Worm (Caenorhabditis elegans): Measurements from ENCODE around the gene nrx-1.

Gene nrx-1

DNA sequence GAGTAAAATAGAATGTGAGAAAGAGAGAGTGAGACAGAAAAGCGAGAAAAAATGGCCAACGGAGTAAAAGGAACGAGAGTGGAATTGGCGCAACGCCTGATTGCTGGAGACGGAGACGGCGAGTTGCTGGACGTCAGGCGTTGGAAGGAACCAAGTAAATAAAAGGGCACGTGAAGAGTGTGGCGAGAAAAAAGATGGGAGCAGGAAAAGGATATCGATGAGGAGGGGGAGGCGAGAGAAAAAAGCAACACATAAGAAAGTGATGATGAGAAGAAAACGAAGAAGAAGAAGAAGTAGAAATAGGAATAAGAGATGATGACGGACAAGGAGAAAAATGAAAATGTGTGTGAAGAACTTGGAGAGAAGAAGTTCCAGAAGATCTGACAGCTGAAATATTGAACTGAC is 46.6 kb downstream of the nrx-1 start (continued):
- TF ChIP-seq nhr-27 (tag; optimal IDR thresholded peaks at IDR 0.05) (no peak), ztf-28 (GFP tag; IDR thresholded peaks at IDR 0.05) (no peak), mxl-1 (tag; optimal IDR thresholded peaks at IDR 0.05) (no peak), lin-26 (GFP tag; IDR thresholded peaks at IDR 0.05) (no peak), Y53G8AR.9 (GFP tag; conservative IDR thresholded peaks at IDR 0.05) (no peak), lir-1 (GFP tag; conservative IDR thresholded peaks at IDR 0.05) (no peak)

ce11 chrV:10873190-10873589 is 48.4 kb downstream of the nrx-1 start:
- TF ChIP-seq attf-3 (GFP tag; conservative IDR thresholded peaks at IDR 0.05) (no peak), bed-1 (GFP tag; IDR thresholded peaks at IDR 0.05) (no peak), T26A5.8 (tag; optimal IDR thresholded peaks at IDR 0.05) (no peak), rpc-1 (optimal IDR thresholded peaks at IDR 0.05) (no peak), rpc-1 (tag; optimal IDR thresholded peaks at IDR 0.05) (no peak), nfya-1 (tag; optimal IDR thresholded peaks at IDR 0.05; ENCODE audit: borderline replicate concordance, insufficient read depth) (no peak), lag-1 (GFP tag; IDR thresholded peaks at IDR 0.05) (no peak), F22D6.2 (tag; optimal IDR thresholded peaks at IDR 0.05) (no peak), B0336.3 (GFP tag; IDR thresholded peaks at IDR 0.05) (no peak), let-526 (GFP tag; IDR thresholded peaks at IDR 0.05) (no peak), aptf-2 (GFP tag; conservative IDR thresholded peaks at IDR 0.05) (no peak), ceh-27 (GFP tag; optimal IDR thresholded peaks at IDR 0.05) (no peak), nfyb-1 (GFP tag; IDR thresholded peaks at IDR 0.05) (no peak), F52B5.7 (tag; optimal IDR thresholded peaks at IDR 0.05) (no peak), egl-44 (GFP tag; IDR thresholded peaks at IDR 0.05) (no peak), T07F8.4 (tag; optimal IDR thresholded peaks at IDR 0.05) (no peak), ztf-18 (tag; optimal IDR thresholded peaks at IDR 0.05) (no peak), tlf-1 (GFP tag; optimal IDR thresholded peaks at IDR 0.05) (no peak), F10E7.11 (tag; optimal IDR thresholded peaks at IDR 0.05) (no peak), ztf-6 (GFP tag; IDR thresholded peaks at IDR 0.05) (no peak)

DNA sequence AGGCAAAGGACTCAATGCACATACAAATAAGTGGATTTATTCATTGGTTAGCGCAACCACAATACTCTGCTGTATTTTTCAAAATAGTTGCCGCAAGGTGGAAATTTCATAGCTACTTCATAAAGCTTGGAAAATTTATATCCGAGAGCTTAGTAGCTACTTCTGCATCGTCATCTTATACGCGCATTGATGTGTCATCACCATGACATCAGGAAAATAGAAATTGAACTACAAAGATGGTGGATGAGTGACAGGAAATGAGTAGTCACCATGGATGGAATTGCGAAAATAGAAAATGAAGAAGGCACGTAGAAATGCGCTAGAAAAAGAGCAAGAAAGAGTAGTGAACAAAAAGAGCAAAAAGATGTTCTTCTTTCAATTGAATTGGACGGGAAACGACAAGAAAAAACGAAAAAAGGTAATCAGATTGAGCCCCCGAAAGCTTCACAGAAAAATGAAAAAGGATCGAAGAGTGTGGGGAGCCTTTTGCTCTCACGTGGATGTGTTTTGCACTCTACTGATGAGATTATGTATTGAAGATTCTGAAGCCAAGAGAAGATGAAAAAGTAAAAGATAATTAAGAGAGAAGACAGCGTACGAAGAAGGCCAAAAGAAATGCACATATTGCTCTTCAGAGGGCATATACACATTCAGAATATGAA is 50.3 kb downstream of the nrx-1 start:
- TF ChIP-seq F33H1.4 (GFP tag; IDR thresholded peaks at IDR 0.05) (no peak), nfyb-1 (GFP tag; IDR thresholded peaks at IDR 0.05) (no peak), F52B5.7 (tag; optimal IDR thresholded peaks at IDR 0.05) (no peak), athp-1 (tag; optimal IDR thresholded peaks at IDR 0.05) (no peak), unc-130 (GFP tag; optimal IDR thresholded peaks at IDR 0.05) (no peak), bed-1 (GFP tag; IDR thresholded peaks at IDR 0.05) (no peak), snpc-3.4 (tag; optimal IDR thresholded peaks at IDR 0.05) (no peak), nhr-27 (tag; optimal IDR thresholded peaks at IDR 0.05) (no peak), let-607 (tag; optimal IDR thresholded peaks at IDR 0.05) (no peak), Y53F4B.3 (GFP tag; IDR thresholded peaks at IDR 0.05) (no peak), pha-4 (tag; optimal IDR thresholded peaks at IDR 0.05) (no peak), B0035.1 (tag; optimal IDR thresholded peaks at IDR 0.05) (no peak), K12H6.12 (tag; optimal IDR thresholded peaks at IDR 0.05) (no peak), hmg-1.2 (GFP tag; IDR thresholded peaks at IDR 0.05) (no peak), atf-7 (tag; optimal IDR thresholded peaks at IDR 0.05) (no peak)
